Worm (Caenorhabditis elegans): Measurements from ENCODE around the gene sru-6.

sru-6 gene

ce11 chrIV:9518608-9519007 is 28.2 kb downstream of the sru-6 start, which contains the start of gene nlp-35:
nlp-35 (minus strand) TSS chrIV:9518926.
- TF ChIP-seq fkh-10 (GFP tag; optimal IDR thresholded peaks at IDR 0.05), result no peak
- no peak for TF ChIP-seq F26F4.8 (GFP tag; conservative IDR thresholded peaks at IDR 0.05)
- TF ChIP-seq zfp-3 (GFP tag; conservative IDR thresholded peaks at IDR 0.05), result 0 out of 2 replicates have a peak, but pooled peaks have one; percentile 63
- no peak for TF ChIP-seq nhr-11 (tag; optimal IDR thresholded peaks at IDR 0.05)
- TF ChIP-seq madf-9 (GFP tag; conservative IDR thresholded peaks at IDR 0.05), result no peak
- no peak for TF ChIP-seq pha-4 (GFP tag; IDR thresholded peaks at IDR 0.05)
- no peak for TF ChIP-seq pha-4 (tag; optimal IDR thresholded peaks at IDR 0.05)
- TF ChIP-seq nhr-10 (tag; optimal IDR thresholded peaks at IDR 0.05), result no peak
- TF ChIP-seq nhr-102 (tag; optimal IDR thresholded peaks at IDR 0.05), result no peak
- no peak for TF ChIP-seq lin-38 (GFP tag; IDR thresholded peaks at IDR 0.05)
- no peak for TF ChIP-seq sdz-12 (GFP tag; optimal IDR thresholded peaks at IDR 0.05)
- TF ChIP-seq dmd-9 (GFP tag; IDR thresholded peaks at IDR 0.05), result no peak
- TF ChIP-seq skn-1 (tag; optimal IDR thresholded peaks at IDR 0.05), result no peak
- TF ChIP-seq lin-1 (GFP tag; IDR thresholded peaks at IDR 0.05), result no peak
- TF ChIP-seq mdt-29 (GFP tag; IDR thresholded peaks at IDR 0.05), result 0 out of 2 replicates have a peak, but pooled peaks have one; percentile 52
- TF ChIP-seq hif-1 (tag; optimal IDR thresholded peaks at IDR 0.05), result no peak
- no peak for TF ChIP-seq saeg-2 (GFP tag; IDR thresholded peaks at IDR 0.05)
- no peak for TF ChIP-seq lir-3 (tag; optimal IDR thresholded peaks at IDR 0.05)

DNA sequence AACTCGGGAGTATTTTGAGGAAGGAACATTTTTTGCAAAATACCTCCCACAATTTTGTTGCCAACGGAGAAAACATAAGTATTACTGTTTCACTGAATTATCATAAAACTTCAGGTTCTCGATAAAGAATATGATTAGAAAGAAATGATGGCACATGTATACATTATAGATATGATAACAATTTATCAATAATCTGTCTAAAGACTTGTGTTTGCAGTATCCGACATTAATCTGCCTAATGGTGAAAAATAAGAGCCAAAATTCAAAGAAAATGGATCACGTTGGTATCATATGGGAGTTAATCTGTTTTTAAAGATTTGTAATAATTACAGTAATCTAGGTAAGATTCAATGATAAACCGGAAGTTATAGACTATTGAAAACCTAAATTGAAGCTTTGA is 30.2 kb downstream of the sru-6 start:
- TF ChIP-seq lin-29 (GFP tag; IDR thresholded peaks at IDR 0.05), result no peak
- no peak for TF ChIP-seq nhr-42 (GFP tag; IDR thresholded peaks at IDR 0.05)
- TF ChIP-seq dve-1 (tag; optimal IDR thresholded peaks at IDR 0.05; ENCODE audit: insufficient read depth), result no peak
- TF ChIP-seq ZK337.2 (GFP tag; IDR thresholded peaks at IDR 0.05), result no peak
- TF ChIP-seq nhr-237 (tag; optimal IDR thresholded peaks at IDR 0.05), result no peak
- no peak for TF ChIP-seq saeg-2 (GFP tag; IDR thresholded peaks at IDR 0.05)

ce11 chrIV:9523139-9523538 is 32.7 kb downstream of the sru-6 start:
- TF ChIP-seq duxl-1 (tag; optimal IDR thresholded peaks at IDR 0.05; ENCODE audit: poor library complexity) (no peak), zfp-3 (GFP tag; conservative IDR thresholded peaks at IDR 0.05) (no peak), ceh-20 (GFP tag; IDR thresholded peaks at IDR 0.05) (no peak), nhr-28 (tag; optimal IDR thresholded peaks at IDR 0.05) (no peak), zip-2 (tag; optimal IDR thresholded peaks at IDR 0.05) (no peak), nhr-25 (tag; optimal IDR thresholded peaks at IDR 0.05; ENCODE audit: borderline replicate concordance, insufficient read depth) (no peak), ZK337.2 (GFP tag; IDR thresholded peaks at IDR 0.05) (no peak), set-16 (GFP tag; IDR thresholded peaks at IDR 0.05) (no peak), nhr-77 (tag; optimal IDR thresholded peaks at IDR 0.05) (no peak), unc-130 (GFP tag; optimal IDR thresholded peaks at IDR 0.05) (no peak), nhr-237 (tag; optimal IDR thresholded peaks at IDR 0.05) (no peak), F49E8.2 (tag; optimal IDR thresholded peaks at IDR 0.05; ENCODE audit: borderline replicate concordance) (no peak), nhr-6 (tag; optimal IDR thresholded peaks at IDR 0.05) (no peak), F26F4.8 (GFP tag; conservative IDR thresholded peaks at IDR 0.05) (no peak), ceh-44 (GFP tag; IDR thresholded peaks at IDR 0.05) (no peak), ama-1 (optimal IDR thresholded peaks at IDR 0.05) (no peak), hlh-11 (tag; optimal IDR thresholded peaks at IDR 0.05) (no peak)

DNA sequence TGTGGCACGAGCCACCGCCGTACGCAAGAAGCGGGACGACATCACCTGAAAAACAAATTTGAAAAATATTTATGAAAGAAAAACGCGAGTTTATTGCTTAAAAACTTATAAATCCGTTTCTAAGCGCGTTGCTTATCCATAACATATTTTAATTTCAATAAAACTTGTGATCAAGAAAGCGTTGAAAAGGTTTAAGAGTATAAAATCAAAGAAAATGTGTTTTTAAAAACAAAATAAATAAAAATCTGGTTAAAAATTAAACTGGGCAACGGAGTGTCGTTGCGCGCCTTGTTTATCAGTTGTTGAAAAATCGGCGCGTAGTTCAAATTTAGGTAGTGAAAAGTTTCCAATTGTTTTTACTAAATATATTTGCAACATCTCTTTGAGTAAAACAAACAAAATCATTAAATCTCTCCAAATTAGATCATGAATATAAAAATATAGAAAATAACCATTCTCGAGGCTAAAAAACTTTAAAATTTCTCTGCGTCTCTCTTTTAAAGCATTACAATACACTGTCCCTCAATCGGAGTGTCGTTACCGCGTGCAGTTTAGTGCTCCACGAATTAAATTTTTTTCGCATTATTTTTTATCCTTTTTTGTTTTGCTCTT is 34.5 kb downstream of the sru-6 start, which contains the start of gene ndua-5:
Gene ndua-5 (minus strand): TSS at position 51 of the 612 bp plus-strand sequence.
- TF ChIP-seq daf-8 (GFP tag; IDR thresholded peaks at IDR 0.05), result no peak
- no peak for TF ChIP-seq dmd-6 (GFP tag; IDR thresholded peaks at IDR 0.05)
- TF ChIP-seq daf-19 (GFP tag; conservative IDR thresholded peaks at IDR 0.05), result no peak
- no peak for TF ChIP-seq fos-1 (tag; optimal IDR thresholded peaks at IDR 0.05)
- no peak for TF ChIP-seq nhr-42 (GFP tag; IDR thresholded peaks at IDR 0.05)
- no peak for TF ChIP-seq Y5F2A.4 (GFP tag; optimal IDR thresholded peaks at IDR 0.05)
- TF ChIP-seq pqm-1 (tag; optimal IDR thresholded peaks at IDR 0.05), result no peak
- TF ChIP-seq dpl-1 (GFP tag; optimal IDR thresholded peaks at IDR 0.05), result peak; percentile 88
- TF ChIP-seq nhr-41 (GFP tag; IDR thresholded peaks at IDR 0.05), result no peak
- TF ChIP-seq unc-62 (GFP tag; optimal IDR thresholded peaks at IDR 0.05 in 1 of 2), result no peak
- no peak for TF ChIP-seq unc-62 (tag; optimal IDR thresholded peaks at IDR 0.05)
- no peak for TF ChIP-seq jun-1 (tag; optimal IDR thresholded peaks at IDR 0.05)
- no peak for TF ChIP-seq lin-15B (tag; optimal IDR thresholded peaks at IDR 0.05)
- TF ChIP-seq F26F4.8 (GFP tag; conservative IDR thresholded peaks at IDR 0.05), result no peak

All from whole organism, L4 larva.